Worm (Caenorhabditis elegans) whole organism, L4 larva: ENCODE data around the gene T01G6.1.

ENCODE experiments used
- T20F7.1 ChIP-seq: fragments of 200-800 bp; sonication (Bioruptor generic); optimal IDR thresholded peaks from 2 replicates; lab custom pipeline; 2018; ENCODE audit warnings: mild to moderate bottlenecking, missing genetic modification characterization, missing compliant biosample characterization
- Y48G9A.11 ChIP-seq: fragments of 200-800 bp; sonication (Bioruptor generic); IDR thresholded peaks from 2 replicates; pipeline ENCODE4 v1.3.6; 2022; ENCODE audit warnings: missing genetic modification reagents, missing genetic modification characterization, missing compliant biosample characterization
- Y5F2A.4 ChIP-seq: fragments of 200-800 bp; sonication (Bioruptor generic); optimal IDR thresholded peaks from 2 replicates; lab custom pipeline; 2018; ENCODE audit warnings: mild to moderate bottlenecking, missing genetic modification characterization, missing compliant biosample characterization
- Y75B8A.6 ChIP-seq: fragments of 200-800 bp; sonication (Bioruptor generic); IDR thresholded peaks from 2 replicates; pipeline ENCODE4 v1.3.6; 2022; ENCODE audit warnings: missing genetic modification reagents, missing genetic modification characterization, missing compliant biosample characterization
- ceh-32 ChIP-seq: sonication (generic microtip); optimal IDR thresholded peaks from 2 replicates; lab custom pipeline; 2016; ENCODE audit warnings: mild to moderate bottlenecking, missing genetic modification characterization, missing compliant biosample characterization; ENCODE audit not compliant: poor library complexity
- ceh-62 ChIP-seq: sonication (generic microtip); optimal IDR thresholded peaks from 2 replicates; lab custom pipeline; 2017; ENCODE audit warnings: missing biosample characterization, missing genetic modification characterization
- daf-16 ChIP-seq, 3 experiments: sonication (generic microtip); optimal IDR thresholded peaks; 2 replicates each; lab custom pipeline; 2016 to 2017; ENCODE audit warnings: missing genetic modification characterization in 3 of 3, missing genetic modification reagents in 3 of 3, mild to moderate bottlenecking in 2 of 3, missing compliant biosample characterization in 2 of 3, missing biosample characterization in 1 of 3, moderate library complexity in 1 of 3
- dmd-6 ChIP-seq: fragments of 200-800 bp; sonication (Bioruptor generic); IDR thresholded peaks from 2 replicates; pipeline ENCODE4 v1.3.6; 2022; ENCODE audit warnings: missing genetic modification reagents, missing genetic modification characterization, missing compliant biosample characterization
- dmd-9 ChIP-seq: fragments of 200-800 bp; sonication (Bioruptor generic); IDR thresholded peaks from 2 replicates; pipeline ENCODE4 v1.3.6; 2022; ENCODE audit warnings: missing genetic modification reagents, missing genetic modification characterization, missing compliant biosample characterization
- dpl-1 ChIP-seq: fragments of 150-350 bp; optimal IDR thresholded peaks from 2 replicates; lab custom pipeline; 2014; ENCODE audit warnings: missing biosample characterization, missing genetic modification reagents, missing genetic modification characterization
- dve-1 ChIP-seq: sonication (generic microtip); optimal IDR thresholded peaks from 2 replicates; lab custom pipeline; 2017; ENCODE audit warnings: antibody characterized with exemption, mild to moderate bottlenecking, missing genetic modification characterization, missing compliant biosample characterization; ENCODE audit not compliant: insufficient read depth
- fkh-10 ChIP-seq: fragments of 150-350 bp; optimal IDR thresholded peaks from 2 replicates; lab custom pipeline; 2014; ENCODE audit warnings: missing biosample characterization, missing genetic modification reagents, missing genetic modification characterization
- fos-1 ChIP-seq: fragments of 150-350 bp; optimal IDR thresholded peaks from 2 replicates; lab custom pipeline; 2014; ENCODE audit warnings: missing biosample characterization, missing genetic modification characterization
- gei-8 ChIP-seq: fragments of 200-800 bp; sonication (Bioruptor generic); optimal IDR thresholded peaks from 2 replicates; lab custom pipeline; 2018; ENCODE audit warnings: mild to moderate bottlenecking, missing genetic modification characterization, missing compliant biosample characterization
- hif-1 ChIP-seq, 2 experiments: sonication (generic microtip); optimal IDR thresholded peaks; 2 replicates each; lab custom pipeline; 2016 to 2017; ENCODE audit warnings: missing compliant biosample characterization in 2 of 2, missing genetic modification characterization in 2 of 2, missing genetic modification reagents in 2 of 2, missing genotype in 2 of 2, mild to moderate bottlenecking in 1 of 2
- hlh-11 ChIP-seq: fragments of 200-800 bp; sonication (Bioruptor generic); optimal IDR thresholded peaks from 2 replicates; lab custom pipeline; 2018; ENCODE audit warnings: mild to moderate bottlenecking, missing genetic modification characterization, missing compliant biosample characterization
- hlh-30 ChIP-seq: sonication (generic microtip); optimal IDR thresholded peaks from 2 replicates; lab custom pipeline; 2017; ENCODE audit warnings: antibody characterized with exemption, mild to moderate bottlenecking, missing genetic modification characterization, missing compliant biosample characterization; ENCODE audit not compliant: insufficient read depth
- jun-1 ChIP-seq: fragments of 150-350 bp; optimal IDR thresholded peaks from 2 replicates; lab custom pipeline; 2014; ENCODE audit warnings: missing biosample characterization, missing genetic modification reagents, missing genetic modification characterization
- lin-29 ChIP-seq: fragments of 200-800 bp; sonication (Bioruptor generic); IDR thresholded peaks from 2 replicates; pipeline ENCODE4 v1.3.6; 2022; ENCODE audit warnings: missing genetic modification reagents, missing genetic modification characterization, missing compliant biosample characterization
- lin-38 ChIP-seq: fragments of 200-800 bp; sonication (Bioruptor generic); IDR thresholded peaks from 2 replicates; pipeline ENCODE4 v1.3.6; 2022; ENCODE audit warnings: missing genetic modification reagents, missing genetic modification characterization, missing compliant biosample characterization
- lsy-2 ChIP-seq, 2 experiments: fragments of 150-350 bp in 1 of 2; sonication (generic microtip) in 1 of 2; optimal IDR thresholded peaks; 2 replicates each; lab custom pipeline; 2014 to 2017; ENCODE audit warnings: missing biosample characterization in 2 of 2, missing genetic modification characterization in 2 of 2
- mep-1 ChIP-seq: fragments of 150-350 bp; sonication (generic microtip); optimal IDR thresholded peaks from 3 replicates; lab custom pipeline; 2014; ENCODE audit warnings: missing biosample characterization, missing genetic modification characterization
- mxl-2 ChIP-seq: fragments of 200-800 bp; sonication (Bioruptor generic); conservative IDR thresholded peaks from 2 replicates; pipeline ENCODE4 v1.3.6; 2022; ENCODE audit warnings: missing genetic modification reagents, missing genetic modification characterization, missing compliant biosample characterization
- nhr-28 ChIP-seq: fragments of 150-350 bp; optimal IDR thresholded peaks from 2 replicates; lab custom pipeline; 2014; ENCODE audit warnings: missing biosample characterization, missing genetic modification characterization
- nhr-42 ChIP-seq: fragments of 200-800 bp; sonication (Bioruptor generic); IDR thresholded peaks from 2 replicates; pipeline ENCODE4 v1.3.6; 2022; ENCODE audit warnings: missing genetic modification characterization, missing compliant biosample characterization
- nhr-6 ChIP-seq: fragments of 150-350 bp; optimal IDR thresholded peaks from 2 replicates; lab custom pipeline; 2014; ENCODE audit warnings: missing biosample characterization, missing genetic modification characterization
- nhr-76 ChIP-seq: fragments of 150-350 bp; optimal IDR thresholded peaks from 2 replicates; lab custom pipeline; 2014; ENCODE audit warnings: missing biosample characterization, missing genetic modification characterization
- pha-4 ChIP-seq, 2 experiments: fragments of 150-350 bp in 1 of 2; fragments of 200-800 bp in 1 of 2; sonication (Bioruptor generic) in 1 of 2; IDR thresholded peaks in 1 of 2; optimal IDR thresholded peaks in 1 of 2; 2 replicates each; pipeline versions ENCODE4 v1.3.6 to Lab custom; 2014 to 2022; ENCODE audit warnings: missing genetic modification characterization in 2 of 2, missing genetic modification reagents in 2 of 2, missing biosample characterization in 1 of 2, missing compliant biosample characterization in 1 of 2
- php-3 ChIP-seq: fragments of 200-800 bp; sonication (Bioruptor generic); IDR thresholded peaks from 2 replicates; pipeline ENCODE4 v1.3.6; 2022; ENCODE audit warnings: missing genetic modification reagents, missing genetic modification characterization, missing compliant biosample characterization
- pqm-1 ChIP-seq: sonication (generic microtip); optimal IDR thresholded peaks from 2 replicates; lab custom pipeline; 2017; ENCODE audit warnings: missing biosample characterization, missing genetic modification characterization
- snpc-1.2 ChIP-seq: fragments of 200-800 bp; sonication (Bioruptor generic); IDR thresholded peaks from 2 replicates; pipeline ENCODE4 v1.3.6; 2022; ENCODE audit warnings: missing genetic modification reagents, missing genetic modification characterization, missing compliant biosample characterization
- tag-97 ChIP-seq: fragments of 200-800 bp; sonication (Bioruptor generic); IDR thresholded peaks from 2 replicates; pipeline ENCODE4 v1.3.6; 2022; ENCODE audit warnings: missing genetic modification characterization, missing compliant biosample characterization
- tra-1 ChIP-seq: fragments of 200-800 bp; sonication (Bioruptor generic); IDR thresholded peaks from 2 replicates; pipeline ENCODE4 v1.3.6; 2022; ENCODE audit warnings: missing genetic modification reagents, missing genetic modification characterization, missing compliant biosample characterization
- unc-62 ChIP-seq, 3 experiments: fragments of 150-350 bp in 1 of 3; sonication (generic microtip); optimal IDR thresholded peaks in 2 of 3; peaks in 1 of 3; 1 replicate in 1 of 3; 2 replicates in 2 of 3; lab custom pipeline; 2014 to 2017; ENCODE audit warnings: missing biosample characterization in 3 of 3, missing genetic modification characterization in 3 of 3, missing genetic modification reagents in 3 of 3, missing genotype in 1 of 3
- zip-11 ChIP-seq: fragments of 200-800 bp; sonication (Bioruptor generic); IDR thresholded peaks from 2 replicates; pipeline ENCODE4 v1.3.6; 2022; ENCODE audit warnings: missing genetic modification characterization, missing compliant biosample characterization
- ztf-11 ChIP-seq: fragments of 150-350 bp; optimal IDR thresholded peaks from 2 replicates; lab custom pipeline; 2014; ENCODE audit warnings: missing biosample characterization, missing genetic modification characterization

Gene T01G6.1

ce11 chrV:484285-484890 is 13.1 kb upstream of the T01G6.1 start, which contains the start of gene nhr-212:
Gene nhr-212 (plus strand): TSS chrV:484857.
- TF ChIP-seq nhr-76 (tag; lab: Kevin White, UChicago): no peak
- TF ChIP-seq gei-8: no peak
- TF ChIP-seq mxl-2: no peak
- TF ChIP-seq pha-4 (GFP tag; IDR thresholded peaks at IDR 0.05; lab: Robert Waterston, UW): no peak
- TF ChIP-seq pha-4 (tag; optimal IDR thresholded peaks at IDR 0.05; lab: Kevin White, UChicago): no peak
- TF ChIP-seq pqm-1 (tag; lab: Kevin White, UChicago): peak; percentile 13
- TF ChIP-seq lin-38: no peak
- TF ChIP-seq hlh-30 (tag; lab: Kevin White, UChicago): peak; percentile 28
- TF ChIP-seq dve-1 (tag; lab: Kevin White, UChicago): peak; percentile 45
- TF ChIP-seq dpl-1 (GFP tag; lab: Kevin White, UChicago): no peak
- no peak for TF ChIP-seq fos-1 (tag; lab: Kevin White, UChicago)
- TF ChIP-seq dmd-6 (GFP tag; lab: Robert Waterston, UW): peak; percentile 25; the same call in 1 of the 2 replicates
- no peak for TF ChIP-seq tag-97
- no peak for TF ChIP-seq unc-62 (GFP tag; optimal IDR thresholded peaks at IDR 0.05 in 1 of 2; lab: Kevin White, UChicago)
- no peak for TF ChIP-seq unc-62 (tag; optimal IDR thresholded peaks at IDR 0.05; lab: Kevin White, UChicago)
- no peak for TF ChIP-seq dmd-9 (GFP tag; lab: Robert Waterston, UW)
- no peak for TF ChIP-seq ztf-11 (tag; lab: Kevin White, UChicago)
- TF ChIP-seq tra-1 (GFP tag; lab: Robert Waterston, UW): 0 out of 2 replicates have a peak, but pooled peaks have one; percentile 16
- TF ChIP-seq snpc-1.2 (GFP tag; lab: Robert Waterston, UW): no peak
- no peak for TF ChIP-seq lsy-2 (tag; optimal IDR thresholded peaks at IDR 0.05; lab: Kevin White, UChicago)
- TF ChIP-seq lin-29 (GFP tag; lab: Robert Waterston, UW): no peak
- no peak for TF ChIP-seq nhr-6 (tag; lab: Kevin White, UChicago)
- TF ChIP-seq ceh-62 (tag; lab: Kevin White, UChicago): no peak
- TF ChIP-seq Y5F2A.4: no peak
- TF ChIP-seq Y75B8A.6: no peak
- no peak for TF ChIP-seq hif-1 (tag; optimal IDR thresholded peaks at IDR 0.05; lab: Kevin White, UChicago)
- TF ChIP-seq hlh-11 (tag; lab: Kevin White, UChicago): peak; percentile 26
- TF ChIP-seq php-3 (GFP tag; lab: Robert Waterston, UW): 0 out of 2 replicates have a peak, but pooled peaks have one; percentile 10
- peak; percentile 82 for TF ChIP-seq nhr-28 (tag; lab: Kevin White, UChicago)
- TF ChIP-seq ceh-32 (tag; lab: Kevin White, UChicago): no peak
- TF ChIP-seq zip-11 (GFP tag; lab: Robert Waterston, UW): no peak
- no peak for TF ChIP-seq daf-16 (GFP tag; optimal IDR thresholded peaks at IDR 0.05; lab: Kevin White, UChicago)
- TF ChIP-seq daf-16 (tag; optimal IDR thresholded peaks at IDR 0.05; lab: Kevin White, UChicago): peak; percentile 47
- no peak for TF ChIP-seq fkh-10
- no peak for TF ChIP-seq jun-1 (tag; lab: Kevin White, UChicago)

DNA sequence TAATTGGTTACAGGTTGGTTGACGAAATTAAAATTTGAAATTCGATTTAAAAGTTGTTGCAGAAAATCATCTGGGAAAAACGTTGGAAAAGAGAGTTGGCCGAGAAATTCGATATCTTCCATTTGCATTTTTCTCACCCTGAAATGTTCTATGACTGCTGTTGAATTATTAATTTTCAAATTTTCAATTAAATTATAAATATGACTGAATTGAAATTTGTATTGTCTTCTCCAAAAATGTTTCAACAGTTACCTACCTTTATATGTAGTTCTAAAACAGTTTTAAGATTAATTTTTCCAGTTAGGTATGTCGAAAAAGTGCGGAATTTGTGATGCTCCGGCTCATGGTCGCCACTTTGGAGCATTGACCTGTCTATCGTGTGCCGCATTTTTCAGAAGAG is 10.8 kb upstream of the T01G6.1 start, which contains the start of gene nhr-211:
nhr-211 (plus strand) TSS at position 301 of the 400 bp plus-strand sequence.
- TF ChIP-seq nhr-42 (GFP tag; lab: Robert Waterston, UW): no peak
- TF ChIP-seq mep-1: no peak
- TF ChIP-seq jun-1 (tag; lab: Kevin White, UChicago): no peak
- TF ChIP-seq Y48G9A.11 (GFP tag; lab: Robert Waterston, UW): no peak
- TF ChIP-seq T20F7.1: no peak
